Worm (Caenorhabditis elegans) whole organism, early embryonic: ENCODE data around the gene K10H10.10.

Experiments used
- F13C5.2 ChIP-seq: sonication (generic microtip); optimal IDR thresholded peaks from 2 replicates; lab custom pipeline; 2017; ENCODE audit warnings: mild to moderate bottlenecking, missing genetic modification characterization, inconsistent platforms, missing compliant biosample characterization
- ama-1 ChIP-seq: fragments of 150-350 bp; optimal IDR thresholded peaks from 2 replicates; lab custom pipeline; 2014
- hmg-4 ChIP-seq: fragments of 200-800 bp; sonication (Bioruptor generic); optimal IDR thresholded peaks from 2 replicates; lab custom pipeline; 2018; ENCODE audit warnings: mild to moderate bottlenecking, missing genetic modification characterization, missing compliant biosample characterization
- hnd-1 ChIP-seq: sonication (generic microtip); optimal IDR thresholded peaks from 2 replicates; lab custom pipeline; 2016; ENCODE audit warnings: missing genetic modification characterization, missing compliant biosample characterization
- tra-4 ChIP-seq: sonication (generic microtip); optimal IDR thresholded peaks from 2 replicates; lab custom pipeline; 2017; ENCODE audit warnings: missing genetic modification characterization, missing compliant biosample characterization

DNA sequence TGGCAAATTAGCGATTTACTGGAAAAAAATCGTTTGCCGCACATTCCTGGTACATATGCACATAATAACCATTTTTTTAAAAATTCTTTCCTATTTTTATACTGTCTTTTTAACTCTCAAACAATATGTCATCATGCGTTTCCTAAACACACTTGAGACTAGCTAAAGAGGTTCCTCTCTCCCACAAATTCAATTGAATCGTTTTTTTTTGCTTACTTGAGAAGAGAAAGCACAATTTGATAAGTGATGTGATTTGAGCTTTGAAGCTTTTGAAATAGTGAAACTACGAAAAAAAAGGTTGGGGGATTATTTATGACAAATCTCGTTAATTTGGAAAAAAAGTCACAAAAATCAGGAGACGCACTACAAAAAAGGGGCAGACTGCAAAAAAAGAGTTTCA, 47.5 kb downstream of the K10H10.10 start:
- no peak for TF ChIP-seq hnd-1 (tag; lab: Kevin White, UChicago)
- no peak for TF ChIP-seq hmg-4 (GFP tag; lab: Kevin White, UChicago)
- no peak for TF ChIP-seq ama-1 (lab: Kevin White, UChicago)
- no peak for TF ChIP-seq F13C5.2 (tag; lab: Kevin White, UChicago)
- no peak for TF ChIP-seq tra-4 (tag; lab: Kevin White, UChicago)
